Worm (Caenorhabditis elegans): ENCODE results near the gene lpr-5.

lpr-5 gene

DNA sequence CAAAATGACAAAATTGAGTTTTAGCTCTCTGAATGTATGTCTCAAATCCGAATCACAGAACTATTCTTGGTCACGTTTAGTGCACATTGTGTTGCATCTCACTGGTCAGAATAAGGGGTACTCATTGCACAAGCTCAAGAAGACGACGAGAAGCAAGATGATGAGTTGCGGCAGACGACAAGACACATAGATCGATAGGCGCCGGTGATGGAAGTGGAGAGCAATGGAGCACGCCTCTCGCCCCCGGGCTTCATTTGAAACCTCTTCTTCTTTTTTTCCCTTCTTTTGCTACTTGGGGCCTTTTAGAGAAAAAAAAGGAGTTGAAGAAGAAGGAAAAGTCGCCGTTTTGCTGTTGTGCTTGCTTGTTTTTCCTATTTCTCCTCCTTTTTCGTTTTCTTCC, 6.4 kb downstream of the lpr-5 start, which contains the start of gene apt-9:
apt-9 (plus strand) TSS at position 194 of the 400 bp plus-strand sequence.
- no peak for TF ChIP-seq nhr-76 (tag; optimal IDR thresholded peaks at IDR 0.05)
- peak; percentile 55 for TF ChIP-seq fkh-8 (tag; optimal IDR thresholded peaks at IDR 0.05)
- TF ChIP-seq ceh-82 (tag; optimal IDR thresholded peaks at IDR 0.05) = peak in 1 of 3 experiments; percentile 51
- no peak for TF ChIP-seq ceh-63 (GFP tag; optimal IDR thresholded peaks at IDR 0.05)
- peak; percentile 56 for TF ChIP-seq fkh-10 (GFP tag; optimal IDR thresholded peaks at IDR 0.05)
- TF ChIP-seq swsn-7 (tag; optimal IDR thresholded peaks at IDR 0.05) = peak; percentile 1
- no peak for TF ChIP-seq dsc-1 (tag; optimal IDR thresholded peaks at IDR 0.05)
- TF ChIP-seq mab-9 (GFP tag; IDR thresholded peaks at IDR 0.05) = no peak
- TF ChIP-seq lin-35 (GFP tag; optimal IDR thresholded peaks at IDR 0.05) = no peak
- no peak for TF ChIP-seq nhr-20 (tag; optimal IDR thresholded peaks at IDR 0.05)
- peak; percentile 82 for TF ChIP-seq lin-14 (GFP tag; optimal IDR thresholded peaks at IDR 0.05)

DNA sequence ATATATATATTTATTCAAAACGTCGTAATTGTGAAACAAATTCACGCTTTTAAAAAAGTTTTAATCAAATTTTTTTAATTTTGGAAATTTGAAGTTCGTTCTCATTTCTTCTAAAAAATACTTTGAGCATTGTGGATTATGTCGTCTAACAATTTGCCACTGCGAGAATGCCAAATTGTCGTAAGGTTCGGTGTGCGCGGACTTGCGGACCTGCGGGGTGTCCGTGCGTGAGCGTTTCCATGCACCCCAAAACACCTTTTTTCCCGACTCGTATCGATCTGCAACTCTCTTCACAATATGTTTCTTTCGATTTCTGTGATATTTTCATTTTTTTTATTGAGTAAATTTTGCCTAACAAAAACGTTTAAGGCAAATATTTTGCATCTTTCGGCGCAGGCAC, 10.8 kb downstream of the lpr-5 start:
- TF ChIP-seq nhr-84 (tag; optimal IDR thresholded peaks at IDR 0.05) = no peak
- no peak for TF ChIP-seq pag-3 (tag; optimal IDR thresholded peaks at IDR 0.05; ENCODE audit: borderline replicate concordance, insufficient read depth)
- TF ChIP-seq efl-1 (optimal IDR thresholded peaks at IDR 0.05) = no peak
- peak in 1 of 2 experiments; percentile 59 for TF ChIP-seq efl-1 (GFP tag; optimal IDR thresholded peaks at IDR 0.05 in 1 of 2)
- TF ChIP-seq F16B12.6 (tag; optimal IDR thresholded peaks at IDR 0.05) = peak; percentile 77
- no peak for TF ChIP-seq ces-1 (GFP tag; optimal IDR thresholded peaks at IDR 0.05)
- no peak for TF ChIP-seq alr-1 (tag; optimal IDR thresholded peaks at IDR 0.05; ENCODE audit: borderline replicate concordance)
- TF ChIP-seq hlh-4 (tag; optimal IDR thresholded peaks at IDR 0.05) = no peak
- peak in 1 of 2 experiments; percentile 2 for TF ChIP-seq lsy-2 (tag; optimal IDR thresholded peaks at IDR 0.05)

DNA sequence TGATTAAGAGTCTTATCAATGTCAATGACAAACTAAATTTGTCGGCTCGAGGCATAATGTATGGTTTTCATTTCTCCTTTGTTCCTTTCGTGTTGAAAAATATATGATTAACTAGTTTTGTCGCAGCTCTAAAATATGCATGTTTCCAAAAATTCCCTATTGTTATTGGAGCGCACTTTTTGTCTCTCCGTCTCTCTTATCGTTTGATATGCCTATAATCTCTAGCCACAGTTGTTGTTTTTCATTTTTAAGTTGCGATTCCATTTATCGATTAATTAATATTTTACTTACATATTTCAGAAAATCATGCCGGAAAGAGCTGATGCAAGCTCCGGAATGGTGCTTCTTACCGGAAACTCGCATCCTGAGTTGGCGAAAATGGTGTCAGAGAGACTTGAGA, 11.4 kb downstream of the lpr-5 start, which contains the start of gene W04G3.5:
W04G3.5 (plus strand) TSS at position 301 of the 400 bp plus-strand sequence.
- TF ChIP-seq F16B12.6 (tag; optimal IDR thresholded peaks at IDR 0.05) (no peak), mab-9 (GFP tag; IDR thresholded peaks at IDR 0.05) (no peak), lin-14 (GFP tag; optimal IDR thresholded peaks at IDR 0.05) (no peak), irx-1 (tag; optimal IDR thresholded peaks at IDR 0.05) (no peak), zag-1 (tag; optimal IDR thresholded peaks at IDR 0.05) (no peak), hpl-2 (GFP tag; optimal IDR thresholded peaks at IDR 0.05) (no peak), C34B4.2 (tag; optimal IDR thresholded peaks at IDR 0.05) (no peak), sptf-1 (tag; optimal IDR thresholded peaks at IDR 0.05) (no peak), pqm-1 (tag; optimal IDR thresholded peaks at IDR 0.05) (no peak), lir-3 (tag; optimal IDR thresholded peaks at IDR 0.05; ENCODE audit: poor library complexity) (no peak), xbp-1 (tag; optimal IDR thresholded peaks at IDR 0.05) (no peak), zip-4 (GFP tag; optimal IDR thresholded peaks at IDR 0.05) (no peak), nhr-76 (tag; optimal IDR thresholded peaks at IDR 0.05) (no peak), snu-23 (GFP tag; optimal IDR thresholded peaks at IDR 0.05) (no peak), snpc-4 (tag; optimal IDR thresholded peaks at IDR 0.05) (no peak), C16A3.4 (tag; optimal IDR thresholded peaks at IDR 0.05) (no peak), hlh-4 (tag; optimal IDR thresholded peaks at IDR 0.05) (no peak), nhr-47 (tag; optimal IDR thresholded peaks at IDR 0.05) (no peak)

DNA sequence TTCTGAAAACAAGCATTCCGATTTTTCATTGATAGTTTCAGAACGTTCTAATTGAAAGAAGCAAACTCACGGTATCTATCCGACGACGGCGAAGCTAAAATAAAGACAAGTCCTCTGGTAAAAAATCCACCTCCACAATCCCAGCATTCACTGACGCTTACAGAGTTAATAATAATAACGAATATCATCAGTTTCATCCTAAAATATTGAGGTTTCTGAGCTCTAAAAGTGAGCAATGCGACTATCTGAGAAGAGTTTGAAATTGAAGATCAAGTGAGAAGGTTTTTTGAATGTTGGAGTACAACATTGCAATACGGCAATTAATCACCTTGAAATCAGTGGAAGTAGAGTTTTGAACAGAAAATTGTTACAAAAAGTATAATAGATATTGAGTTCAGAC, 14.6 kb downstream of the lpr-5 start, which contains the start of gene W04G3.12:
W04G3.12 (minus strand) TSS at position 311 of the 400 bp plus-strand sequence.
- TF ChIP-seq egl-27 (tag; optimal IDR thresholded peaks at IDR 0.05) = no peak
- no peak for TF ChIP-seq sptf-1 (tag; optimal IDR thresholded peaks at IDR 0.05)
- no peak for TF ChIP-seq nhr-11 (tag; optimal IDR thresholded peaks at IDR 0.05)
- TF ChIP-seq snpc-4 (tag; optimal IDR thresholded peaks at IDR 0.05) = no peak
- TF ChIP-seq egl-13 (tag; optimal IDR thresholded peaks at IDR 0.05) = no peak
- TF ChIP-seq sup-37 (GFP tag; optimal IDR thresholded peaks at IDR 0.05) = no peak
- TF ChIP-seq C16A3.4 (tag; optimal IDR thresholded peaks at IDR 0.05) = no peak
- no peak for TF ChIP-seq aly-2 (tag; optimal IDR thresholded peaks at IDR 0.05)
- TF ChIP-seq zag-1 (tag; optimal IDR thresholded peaks at IDR 0.05) = no peak
